Worm (Caenorhabditis elegans) whole organism, mixed stage, embryonic: ENCODE measurements around the gene T05A7.7.

Source experiments
- blmp-1 ChIP-seq: fragments of 150-350 bp; optimal IDR thresholded peaks from 2 replicates; lab custom pipeline; 2014; ENCODE audit warnings: missing biosample characterization, missing genetic modification characterization
- ceh-83 ChIP-seq: fragments of 200-800 bp; sonication (Bioruptor generic); optimal IDR thresholded peaks from 2 replicates; lab custom pipeline; 2018; ENCODE audit warnings: mild to moderate bottlenecking, missing genetic modification characterization, missing compliant biosample characterization
- elt-1 ChIP-seq: sonication (generic microtip); optimal IDR thresholded peaks from 2 replicates; lab custom pipeline; 2017; ENCODE audit warnings: missing genetic modification characterization, mild to moderate bottlenecking, missing compliant biosample characterization, antibody characterized with exemption, moderate library complexity, borderline replicate concordance; ENCODE audit not compliant: insufficient read depth
- hlh-1 ChIP-seq: fragments of 150-350 bp; optimal IDR thresholded peaks from 2 replicates; lab custom pipeline; 2014; ENCODE audit warnings: missing biosample characterization, missing genetic modification reagents, missing genetic modification characterization
- lin-13 ChIP-seq: fragments of 150-350 bp; optimal IDR thresholded peaks from 2 replicates; lab custom pipeline; 2014; ENCODE audit warnings: missing biosample characterization, missing genetic modification characterization
- lin-32 ChIP-seq: fragments of 200-800 bp; sonication (Bioruptor generic); optimal IDR thresholded peaks from 2 replicates; lab custom pipeline; 2018; ENCODE audit warnings: mild to moderate bottlenecking, missing genetic modification characterization, missing compliant biosample characterization
- lsy-2 ChIP-seq: fragments of 150-350 bp; optimal IDR thresholded peaks from 2 replicates; lab custom pipeline; 2014; ENCODE audit warnings: missing biosample characterization, missing genetic modification characterization
- nhr-237 ChIP-seq: fragments of 150-350 bp; optimal IDR thresholded peaks from 2 replicates; lab custom pipeline; 2014; ENCODE audit warnings: missing biosample characterization, missing genetic modification characterization
- nhr-76 ChIP-seq: sonication (generic microtip); optimal IDR thresholded peaks from 2 replicates; lab custom pipeline; 2017; ENCODE audit warnings: missing biosample characterization, missing genetic modification characterization
- pha-4 ChIP-seq: fragments of 150-350 bp; optimal IDR thresholded peaks from 2 replicates; lab custom pipeline; 2018; ENCODE audit warnings: missing biosample characterization, missing genetic modification reagents, missing genetic modification characterization
- snpc-4 ChIP-seq: fragments of 150-350 bp; optimal IDR thresholded peaks from 2 replicates; lab custom pipeline; 2014; ENCODE audit warnings: missing biosample characterization, missing genetic modification characterization
- unc-62 ChIP-seq: fragments of 150-350 bp; optimal IDR thresholded peaks from 2 replicates; lab custom pipeline; 2014; ENCODE audit warnings: missing biosample characterization, missing genetic modification reagents, missing genetic modification characterization
- ztf-11 ChIP-seq: fragments of 150-350 bp; optimal IDR thresholded peaks from 2 replicates; lab custom pipeline; 2014; ENCODE audit warnings: missing biosample characterization, missing genetic modification characterization

ce11 chrII:4703011-4703410 lies 21.7 kb upstream of the T05A7.7 start:
- TF ChIP-seq blmp-1 (tag; lab: Kevin White, UChicago) (no peak), unc-62 (GFP tag; lab: Kevin White, UChicago) (no peak), nhr-237 (tag; lab: Kevin White, UChicago) (no peak), hlh-1 (no peak), nhr-76 (tag; lab: Kevin White, UChicago) (no peak), ceh-83 (GFP tag; lab: Kevin White, UChicago) (no peak), pha-4 (tag; lab: Kevin White, UChicago) (no peak), snpc-4 (tag; lab: Kevin White, UChicago) (no peak), elt-1 (tag; lab: Kevin White, UChicago) (no peak), lin-32 (GFP tag; lab: Kevin White, UChicago) (no peak), lsy-2 (tag; lab: Kevin White, UChicago) (no peak), lin-13 (tag; lab: Kevin White, UChicago) (no peak), ztf-11 (no peak)
